Worm (Caenorhabditis elegans) whole organism, young adult: ENCODE measurements around the gene W09D6.4.
A peak's percentile ranks its signal among the peaks of the same experiment; 100 is the strongest.

ENCODE experiments used
- B0035.1 ChIP-seq: sonication (generic microtip); optimal IDR thresholded peaks from 2 replicates; lab custom pipeline; 2016; ENCODE audit warnings: missing genetic modification characterization, mild to moderate bottlenecking, missing compliant biosample characterization, missing genotype, missing genetic modification reagents
- B0261.1 ChIP-seq: sonication (generic microtip); optimal IDR thresholded peaks from 2 replicates; lab custom pipeline; 2016; ENCODE audit warnings: mild to moderate bottlenecking, missing genetic modification characterization, moderate library complexity, missing compliant biosample characterization
- C06A6.2 ChIP-seq: fragments of 200-800 bp; sonication (Bioruptor generic); conservative IDR thresholded peaks from 2 replicates; pipeline ENCODE4 v1.3.6; 2022; ENCODE audit warnings: missing genetic modification characterization, missing compliant biosample characterization
- F10E7.11 ChIP-seq: sonication (generic microtip); optimal IDR thresholded peaks from 2 replicates; lab custom pipeline; 2017; ENCODE audit warnings: mild to moderate bottlenecking, missing genetic modification characterization, moderate library complexity, missing compliant biosample characterization
- F37B4.10 ChIP-seq: fragments of 200-800 bp; sonication (Bioruptor generic); IDR thresholded peaks from 2 replicates; pipeline ENCODE4 v1.3.6; 2022; ENCODE audit warnings: missing genetic modification characterization, missing compliant biosample characterization
- F39B2.1 ChIP-seq: fragments of 200-800 bp; sonication (Bioruptor generic); IDR thresholded peaks from 2 replicates; pipeline ENCODE4 v1.3.6; 2022; ENCODE audit warnings: missing genetic modification reagents, missing genetic modification characterization, missing compliant biosample characterization
- F52B5.7 ChIP-seq: sonication (generic microtip); optimal IDR thresholded peaks from 2 replicates; lab custom pipeline; 2016; ENCODE audit warnings: mild to moderate bottlenecking, missing genetic modification characterization, missing compliant biosample characterization
- Y53F4B.3 ChIP-seq: fragments of 200-800 bp; sonication (Bioruptor generic); IDR thresholded peaks from 2 replicates; pipeline ENCODE4 v1.3.6; 2022; ENCODE audit warnings: missing genetic modification reagents, missing genetic modification characterization, missing compliant biosample characterization
- Y56A3A.18 ChIP-seq: fragments of 200-800 bp; sonication (Bioruptor generic); IDR thresholded peaks from 2 replicates; pipeline ENCODE4 v1.3.6; 2022; ENCODE audit warnings: missing genetic modification reagents, missing genetic modification characterization, missing compliant biosample characterization
- Y67H2A.10 ChIP-seq: fragments of 200-800 bp; sonication (Bioruptor generic); conservative IDR thresholded peaks from 2 replicates; pipeline ENCODE4 v1.3.6; 2022; ENCODE audit warnings: missing genetic modification reagents, missing genetic modification characterization, missing compliant biosample characterization
- akir-1 ChIP-seq: fragments of 200-800 bp; sonication (Bioruptor generic); optimal IDR thresholded peaks from 2 replicates; lab custom pipeline; 2018; ENCODE audit warnings: mild to moderate bottlenecking, missing genetic modification characterization, moderate library complexity, missing compliant biosample characterization
- aptf-2 ChIP-seq: fragments of 200-800 bp; sonication (Bioruptor generic); conservative IDR thresholded peaks from 2 replicates; pipeline ENCODE4 v1.3.6; 2022; ENCODE audit warnings: missing genetic modification reagents, missing genetic modification characterization, missing compliant biosample characterization
- athp-1 ChIP-seq: sonication (generic microtip); optimal IDR thresholded peaks from 2 replicates; lab custom pipeline; 2017; ENCODE audit warnings: mild to moderate bottlenecking, missing genetic modification characterization, missing compliant biosample characterization
- attf-3 ChIP-seq: fragments of 200-800 bp; sonication (Bioruptor generic); conservative IDR thresholded peaks from 2 replicates; pipeline ENCODE4 v1.3.6; 2022; ENCODE audit warnings: missing genetic modification reagents, missing genetic modification characterization, missing compliant biosample characterization
- bed-2 ChIP-seq: fragments of 200-800 bp; sonication (Bioruptor generic); IDR thresholded peaks from 2 replicates; pipeline ENCODE4 v1.3.6; 2022; ENCODE audit warnings: missing genetic modification reagents, missing genetic modification characterization, missing compliant biosample characterization
- cebp-1 ChIP-seq, 2 experiments: fragments of 200-800 bp in 1 of 2; sonication (Bioruptor generic) in 1 of 2; sonication (generic microtip) in 1 of 2; IDR thresholded peaks in 1 of 2; optimal IDR thresholded peaks in 1 of 2; 2 replicates each; pipeline versions ENCODE4 v1.3.6 to Lab custom; 2017 to 2022; ENCODE audit warnings: missing compliant biosample characterization in 2 of 2, missing genetic modification characterization in 2 of 2, mild to moderate bottlenecking in 1 of 2, missing genetic modification reagents in 1 of 2, moderate library complexity in 1 of 2
- ceh-79 ChIP-seq: sonication (generic microtip); optimal IDR thresholded peaks from 2 replicates; lab custom pipeline; 2017; ENCODE audit warnings: mild to moderate bottlenecking, missing genetic modification characterization, missing compliant biosample characterization
- egrh-3 ChIP-seq: fragments of 200-800 bp; sonication (Bioruptor generic); IDR thresholded peaks from 2 replicates; pipeline ENCODE4 v1.3.6; 2022; ENCODE audit warnings: missing genetic modification reagents, missing genetic modification characterization, missing compliant biosample characterization
- gei-17 ChIP-seq: fragments of 200-800 bp; sonication (Bioruptor generic); optimal IDR thresholded peaks from 2 replicates; lab custom pipeline; 2018; ENCODE audit warnings: mild to moderate bottlenecking, missing genetic modification characterization, missing compliant biosample characterization
- hmg-1.2 ChIP-seq: fragments of 200-800 bp; sonication (Bioruptor generic); IDR thresholded peaks from 2 replicates; pipeline ENCODE4 v1.3.6; 2022; ENCODE audit warnings: missing genetic modification reagents, missing genetic modification characterization, missing compliant biosample characterization
- hmg-20 ChIP-seq: fragments of 200-800 bp; sonication (Bioruptor generic); IDR thresholded peaks from 2 replicates; pipeline ENCODE4 v1.3.6; 2022; ENCODE audit warnings: missing genetic modification reagents, missing genetic modification characterization, missing compliant biosample characterization
- let-607 ChIP-seq, 2 experiments: fragments of 200-800 bp in 1 of 2; sonication (Bioruptor generic) in 1 of 2; sonication (generic microtip) in 1 of 2; optimal IDR thresholded peaks; 2 replicates each; lab custom pipeline; 2016 to 2018; ENCODE audit warnings: mild to moderate bottlenecking in 2 of 2, missing compliant biosample characterization in 2 of 2, missing genetic modification characterization in 2 of 2, moderate library complexity in 2 of 2, missing genotype in 1 of 2
- lin-26 ChIP-seq: fragments of 200-800 bp; sonication (Bioruptor generic); IDR thresholded peaks from 2 replicates; pipeline ENCODE4 v1.3.6; 2022; ENCODE audit warnings: missing genetic modification reagents, missing genetic modification characterization, missing compliant biosample characterization
- lin-35 ChIP-seq, 3 experiments: fragments of 150-350 bp in 2 of 3; sonication (generic microtip) in 1 of 3; optimal IDR thresholded peaks; 2 replicates each; lab custom pipeline; 2014 to 2018; ENCODE audit warnings: missing biosample characterization in 3 of 3, missing genetic modification characterization in 3 of 3, missing genetic modification reagents in 3 of 3
- mel-28 ChIP-seq: sonication (generic microtip); optimal IDR thresholded peaks from 2 replicates; lab custom pipeline; 2016; ENCODE audit warnings: borderline replicate concordance, mild to moderate bottlenecking, missing genetic modification characterization, missing compliant biosample characterization
- nfya-1 ChIP-seq: sonication (generic microtip); optimal IDR thresholded peaks from 2 replicates; lab custom pipeline; 2017; ENCODE audit warnings: antibody characterized with exemption, missing compliant biosample characterization, missing genetic modification characterization, borderline replicate concordance; ENCODE audit not compliant: insufficient read depth
- nfyb-1 ChIP-seq: fragments of 200-800 bp; sonication (Bioruptor generic); IDR thresholded peaks from 2 replicates; pipeline ENCODE4 v1.3.6; 2022; ENCODE audit warnings: missing genetic modification reagents, missing genetic modification characterization, missing compliant biosample characterization
- nhr-120 ChIP-seq: fragments of 200-800 bp; sonication (Bioruptor generic); IDR thresholded peaks from 2 replicates; pipeline ENCODE4 v1.3.6; 2022; ENCODE audit warnings: missing genetic modification characterization, missing compliant biosample characterization
- nhr-27 ChIP-seq: fragments of 200-800 bp; sonication (Bioruptor generic); optimal IDR thresholded peaks from 2 replicates; lab custom pipeline; 2018; ENCODE audit warnings: mild to moderate bottlenecking, missing genetic modification characterization, moderate library complexity, missing compliant biosample characterization
- nhr-90 ChIP-seq: sonication (generic microtip); optimal IDR thresholded peaks from 2 replicates; lab custom pipeline; 2016; ENCODE audit warnings: missing genotype, mild to moderate bottlenecking, missing genetic modification characterization, missing compliant biosample characterization
- pbrm-1 ChIP-seq: fragments of 200-800 bp; sonication (Bioruptor generic); IDR thresholded peaks from 2 replicates; pipeline ENCODE4 v1.3.6; 2022; ENCODE audit warnings: missing genetic modification reagents, missing genetic modification characterization, missing compliant biosample characterization
- rec-8 ChIP-seq, 2 experiments: sonication (generic microtip); optimal IDR thresholded peaks; 2 replicates each; lab custom pipeline; 2016; ENCODE audit warnings: mild to moderate bottlenecking in 2 of 2, missing genetic modification characterization in 2 of 2, missing genetic modification reagents in 2 of 2, missing genotype in 2 of 2, missing biosample characterization in 1 of 2, missing compliant biosample characterization in 1 of 2, moderate library complexity in 1 of 2
- repo-1 ChIP-seq: sonication (generic microtip); optimal IDR thresholded peaks from 2 replicates; lab custom pipeline; 2017; ENCODE audit warnings: mild to moderate bottlenecking, missing genetic modification characterization, missing compliant biosample characterization
- unc-130 ChIP-seq: sonication (generic microtip); optimal IDR thresholded peaks from 2 replicates; lab custom pipeline; 2016; ENCODE audit warnings: missing genetic modification reagents, missing genetic modification characterization, missing compliant biosample characterization
- ztf-22 ChIP-seq: fragments of 200-800 bp; sonication (Bioruptor generic); optimal IDR thresholded peaks from 2 replicates; lab custom pipeline; 2018; ENCODE audit warnings: mild to moderate bottlenecking, missing genetic modification characterization, moderate library complexity, missing compliant biosample characterization

W09D6.4 gene

ce11 chrIII:11095687-11096086 is 16.1 kb downstream of the W09D6.4 start:
- TF ChIP-seq athp-1 = no peak
- TF ChIP-seq F37B4.10 (GFP tag; lab: Robert Waterston, UW) = no peak
- no peak for TF ChIP-seq rec-8 (tag; optimal IDR thresholded peaks at IDR 0.05; lab: Kevin White, UChicago)
- no peak for TF ChIP-seq egrh-3 (GFP tag; lab: Robert Waterston, UW)
- no peak for TF ChIP-seq nfya-1 (tag; lab: Kevin White, UChicago)
- TF ChIP-seq Y67H2A.10 (GFP tag; lab: Robert Waterston, UW) = no peak
- TF ChIP-seq F39B2.1 (GFP tag; lab: Robert Waterston, UW) = no peak
- no peak for TF ChIP-seq nhr-120 (GFP tag; lab: Robert Waterston, UW)
- no peak for TF ChIP-seq B0261.1 (tag; lab: Kevin White, UChicago)
- no peak for TF ChIP-seq akir-1 (GFP tag; lab: Kevin White, UChicago)
- no peak for TF ChIP-seq hmg-20 (GFP tag; lab: Robert Waterston, UW)
- no peak for TF ChIP-seq hmg-1.2 (GFP tag; lab: Robert Waterston, UW)

DNA sequence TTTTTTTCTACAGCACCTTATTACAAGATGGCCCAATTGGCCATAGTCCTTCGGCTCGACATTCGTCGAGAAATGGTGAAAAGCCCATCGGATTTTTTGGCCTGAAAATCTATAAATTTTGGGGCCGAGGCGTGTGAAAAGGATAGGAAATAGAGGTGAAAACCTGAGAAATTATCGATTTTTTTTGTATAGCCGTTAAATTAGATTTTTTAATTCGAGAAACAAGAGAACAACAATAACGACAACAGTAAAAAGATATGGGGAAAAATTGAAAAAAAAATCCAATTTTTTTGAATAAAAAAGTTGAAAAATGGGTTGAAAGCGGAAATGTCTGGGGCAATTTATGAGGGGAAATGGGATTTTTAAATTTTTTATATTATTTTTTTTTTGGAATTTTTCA is 20.3 kb downstream of the W09D6.4 start, which contains the start of gene hmt-1:
hmt-1 (minus strand) TSS at position 101 of the 400 bp plus-strand sequence.
- no peak for TF ChIP-seq pbrm-1
- no peak for TF ChIP-seq C06A6.2
- TF ChIP-seq let-607 (tag; optimal IDR thresholded peaks at IDR 0.05; lab: Kevin White, UChicago) = no peak
- TF ChIP-seq lin-35 (GFP tag; optimal IDR thresholded peaks at IDR 0.05; lab: Kevin White, UChicago) = no peak
- TF ChIP-seq F10E7.11 (tag; lab: Kevin White, UChicago) = no peak
- no peak for TF ChIP-seq nhr-90 (tag; lab: Kevin White, UChicago)
- no peak for TF ChIP-seq Y53F4B.3 (GFP tag; lab: Robert Waterston, UW)
- no peak for TF ChIP-seq nhr-27 (tag; lab: Kevin White, UChicago)
- TF ChIP-seq Y56A3A.18 = no peak
- TF ChIP-seq ceh-79 (tag; lab: Kevin White, UChicago) = no peak
- no peak for TF ChIP-seq bed-2 (GFP tag; lab: Robert Waterston, UW)
- TF ChIP-seq unc-130 (GFP tag; lab: Kevin White, UChicago) = no peak
- TF ChIP-seq repo-1 (tag; lab: Kevin White, UChicago) = no peak
- TF ChIP-seq aptf-2 (GFP tag; lab: Robert Waterston, UW) = no peak
- TF ChIP-seq F52B5.7 (tag; lab: Kevin White, UChicago) = no peak
- no peak for TF ChIP-seq nhr-120 (GFP tag; lab: Robert Waterston, UW)
- TF ChIP-seq attf-3 = no peak
- TF ChIP-seq B0035.1 (tag; lab: Kevin White, UChicago) = no peak
- TF ChIP-seq nfyb-1 (GFP tag; lab: Robert Waterston, UW) = no peak
- TF ChIP-seq mel-28 (tag; lab: Kevin White, UChicago) = no peak

DNA sequence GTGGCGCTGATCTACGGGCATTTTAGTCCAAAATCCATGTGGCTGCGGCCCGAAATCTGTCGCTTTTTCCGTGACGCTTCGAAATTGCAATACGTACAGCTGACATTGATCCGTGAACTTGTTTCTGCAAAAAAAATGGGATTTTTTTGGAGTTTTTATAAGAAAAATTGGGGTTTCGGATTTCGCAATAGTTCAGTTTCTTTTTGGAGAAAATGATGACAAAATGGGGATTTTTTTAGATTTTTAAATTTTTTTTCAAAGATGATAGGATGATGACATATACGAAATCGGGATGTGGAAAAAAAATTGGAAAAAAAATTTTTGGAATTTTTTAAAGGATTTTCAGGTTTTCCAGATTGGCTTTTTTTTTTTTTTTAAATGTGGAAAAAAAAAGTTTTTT is 21.7 kb downstream of the W09D6.4 start:
- TF ChIP-seq cebp-1 (GFP tag; IDR thresholded peaks at IDR 0.05; lab: Robert Waterston, UW) = no peak
- peak; percentile 91 for TF ChIP-seq cebp-1 (tag; optimal IDR thresholded peaks at IDR 0.05; lab: Kevin White, UChicago)
- TF ChIP-seq mel-28 (tag; lab: Kevin White, UChicago) = no peak

ce11 chrIII:11107327-11107726 is 27.8 kb downstream of the W09D6.4 start:
- no peak for TF ChIP-seq lin-26 (GFP tag; lab: Robert Waterston, UW)
- TF ChIP-seq ztf-22 (GFP tag; lab: Kevin White, UChicago) = no peak
- peak; percentile 60 for TF ChIP-seq attf-3
- TF ChIP-seq gei-17 = no peak
